Worm (Caenorhabditis elegans) whole organism, L1 larva: Measurements from ENCODE around the gene Y48C3A.18.

Experiments used
- Y116A8C.19 ChIP-seq: sonication (generic microtip); optimal IDR thresholded peaks from 2 replicates; lab custom pipeline; 2016; ENCODE audit warnings: missing compliant biosample characterization, missing genetic modification characterization, borderline replicate concordance
- alr-1 ChIP-seq: fragments of 200-800 bp; sonication (Bioruptor generic); optimal IDR thresholded peaks from 2 replicates; lab custom pipeline; 2018; ENCODE audit warnings: borderline replicate concordance, mild to moderate bottlenecking, missing genetic modification characterization, missing compliant biosample characterization
- ceh-8 ChIP-seq: fragments of 200-800 bp; sonication (Bioruptor generic); optimal IDR thresholded peaks from 2 replicates; lab custom pipeline; 2018; ENCODE audit warnings: mild to moderate bottlenecking, missing genetic modification characterization, moderate library complexity, missing compliant biosample characterization
- ceh-88 ChIP-seq: fragments of 200-800 bp; sonication (Bioruptor generic); IDR thresholded peaks from 2 replicates; pipeline ENCODE4 v1.3.6; 2022; ENCODE audit warnings: missing genetic modification characterization, missing compliant biosample characterization
- ceh-90 ChIP-seq: sonication (generic microtip); optimal IDR thresholded peaks from 2 replicates; lab custom pipeline; 2016; ENCODE audit warnings: missing genetic modification characterization, missing compliant biosample characterization
- dpl-1 ChIP-seq, 3 experiments: fragments of 150-350 bp in 2 of 3; sonication (generic microtip) in 1 of 3; optimal IDR thresholded peaks; 2 replicates each; lab custom pipeline; 2014 to 2017; ENCODE audit warnings: missing biosample characterization in 3 of 3, missing genetic modification characterization in 3 of 3, missing genetic modification reagents in 3 of 3
- efl-3 ChIP-seq: fragments of 200-800 bp; sonication (Bioruptor generic); optimal IDR thresholded peaks from 2 replicates; lab custom pipeline; 2018; ENCODE audit warnings: mild to moderate bottlenecking, missing genetic modification characterization, missing compliant biosample characterization
- elt-2 ChIP-seq: sonication (generic microtip); optimal IDR thresholded peaks from 2 replicates; lab custom pipeline; 2016; ENCODE audit warnings: missing genetic modification characterization, mild to moderate bottlenecking, inconsistent platforms, missing compliant biosample characterization, missing genetic modification reagents
- elt-3 ChIP-seq, 6 experiments: fragments of 150-350 bp in 1 of 6; sonication (generic microtip); optimal IDR thresholded peaks; 2 replicates each; lab custom pipeline; 2017 to 2018; ENCODE audit warnings: missing biosample characterization in 6 of 6, missing genetic modification characterization in 6 of 6, inconsistent platforms in 1 of 6
- fkh-8 ChIP-seq: sonication (generic microtip); optimal IDR thresholded peaks from 2 replicates; lab custom pipeline; 2016; ENCODE audit warnings: mild to moderate bottlenecking, missing genetic modification characterization, missing compliant biosample characterization
- hlh-4 ChIP-seq: sonication (generic microtip); optimal IDR thresholded peaks from 2 replicates; lab custom pipeline; 2016; ENCODE audit warnings: mild to moderate bottlenecking, missing genetic modification characterization, missing compliant biosample characterization
- irx-1 ChIP-seq: sonication (generic microtip); optimal IDR thresholded peaks from 2 replicates; lab custom pipeline; 2016; ENCODE audit warnings: missing genetic modification characterization, missing compliant biosample characterization
- lin-13 ChIP-seq: fragments of 150-350 bp; optimal IDR thresholded peaks from 2 replicates; lab custom pipeline; 2014; ENCODE audit warnings: missing biosample characterization, missing genetic modification reagents, missing genetic modification characterization
- lin-35 ChIP-seq, 2 experiments: fragments of 150-350 bp; optimal IDR thresholded peaks; 2 replicates each; lab custom pipeline; 2014; ENCODE audit warnings: missing biosample characterization in 2 of 2, missing genetic modification characterization in 2 of 2, missing genetic modification reagents in 2 of 2
- lin-39 ChIP-seq: fragments of 150-350 bp; optimal IDR thresholded peaks from 2 replicates; lab custom pipeline; 2014; ENCODE audit warnings: missing biosample characterization, missing genetic modification reagents, missing genetic modification characterization
- lir-3 ChIP-seq: sonication (generic microtip); optimal IDR thresholded peaks from 2 replicates; lab custom pipeline; 2016; ENCODE audit warnings: mild to moderate bottlenecking, missing genetic modification characterization, moderate library complexity, missing compliant biosample characterization; ENCODE audit not compliant: poor library complexity
- mef-2 ChIP-seq: fragments of 150-350 bp; optimal IDR thresholded peaks from 2 replicates; lab custom pipeline; 2014; ENCODE audit warnings: missing biosample characterization, missing genetic modification characterization
- nhr-12 ChIP-seq: sonication (generic microtip); optimal IDR thresholded peaks from 2 replicates; lab custom pipeline; 2017; ENCODE audit warnings: missing biosample characterization, missing genetic modification characterization
- nhr-20 ChIP-seq: sonication (generic microtip); optimal IDR thresholded peaks from 2 replicates; lab custom pipeline; 2016; ENCODE audit warnings: mild to moderate bottlenecking, missing genetic modification characterization, missing compliant biosample characterization
- nhr-28 ChIP-seq: fragments of 150-350 bp; optimal IDR thresholded peaks from 2 replicates; lab custom pipeline; 2014; ENCODE audit warnings: missing biosample characterization, missing genetic modification characterization
- nhr-47 ChIP-seq: sonication (generic microtip); optimal IDR thresholded peaks from 2 replicates; lab custom pipeline; 2016; ENCODE audit warnings: mild to moderate bottlenecking, missing genetic modification characterization, moderate library complexity, missing compliant biosample characterization
- nhr-76 ChIP-seq: sonication (generic microtip); optimal IDR thresholded peaks from 2 replicates; lab custom pipeline; 2017; ENCODE audit warnings: missing biosample characterization, missing genetic modification characterization
- nhr-84 ChIP-seq: sonication (generic microtip); optimal IDR thresholded peaks from 2 replicates; lab custom pipeline; 2017; ENCODE audit warnings: missing biosample characterization, missing genetic modification characterization
- pag-3 ChIP-seq: sonication (generic microtip); optimal IDR thresholded peaks from 2 replicates; lab custom pipeline; 2017; ENCODE audit warnings: missing genetic modification characterization, mild to moderate bottlenecking, missing compliant biosample characterization, antibody characterized with exemption, borderline replicate concordance; ENCODE audit not compliant: insufficient read depth
- sptf-1 ChIP-seq: fragments of 150-350 bp; optimal IDR thresholded peaks from 2 replicates; lab custom pipeline; 2014; ENCODE audit warnings: missing biosample characterization, missing genetic modification characterization
- swsn-7 ChIP-seq: sonication (generic microtip); optimal IDR thresholded peaks from 2 replicates; lab custom pipeline; 2016; ENCODE audit warnings: missing genetic modification characterization, missing compliant biosample characterization
- tbx-2 ChIP-seq: sonication (generic microtip); optimal IDR thresholded peaks from 2 replicates; lab custom pipeline; 2016; ENCODE audit warnings: missing genetic modification characterization, missing compliant biosample characterization
- tlp-1 ChIP-seq: fragments of 150-350 bp; optimal IDR thresholded peaks from 2 replicates; lab custom pipeline; 2014; ENCODE audit warnings: missing biosample characterization, missing genetic modification characterization
- unc-30 ChIP-seq: sonication (generic microtip); optimal IDR thresholded peaks from 2 replicates; lab custom pipeline; 2017; ENCODE audit warnings: missing biosample characterization, missing genetic modification characterization
- unc-86 ChIP-seq: sonication (generic microtip); optimal IDR thresholded peaks from 2 replicates; lab custom pipeline; 2016; ENCODE audit warnings: missing genetic modification characterization, missing compliant biosample characterization
- unc-98 ChIP-seq: fragments of 200-800 bp; sonication (Bioruptor generic); IDR thresholded peaks from 2 replicates; pipeline ENCODE4 v1.3.6; 2022; ENCODE audit warnings: missing genetic modification characterization, missing compliant biosample characterization
- ztf-11 ChIP-seq, 2 experiments: sonication (generic microtip); optimal IDR thresholded peaks; 2 replicates each; lab custom pipeline; 2016 to 2017; ENCODE audit warnings: missing genetic modification characterization in 2 of 2, missing biosample characterization in 1 of 2, missing compliant biosample characterization in 1 of 2
- ztf-4 ChIP-seq: fragments of 150-350 bp; optimal IDR thresholded peaks from 2 replicates; lab custom pipeline; 2014; ENCODE audit warnings: missing biosample characterization, missing genetic modification characterization

The Y48C3A.18 gene

DNA sequence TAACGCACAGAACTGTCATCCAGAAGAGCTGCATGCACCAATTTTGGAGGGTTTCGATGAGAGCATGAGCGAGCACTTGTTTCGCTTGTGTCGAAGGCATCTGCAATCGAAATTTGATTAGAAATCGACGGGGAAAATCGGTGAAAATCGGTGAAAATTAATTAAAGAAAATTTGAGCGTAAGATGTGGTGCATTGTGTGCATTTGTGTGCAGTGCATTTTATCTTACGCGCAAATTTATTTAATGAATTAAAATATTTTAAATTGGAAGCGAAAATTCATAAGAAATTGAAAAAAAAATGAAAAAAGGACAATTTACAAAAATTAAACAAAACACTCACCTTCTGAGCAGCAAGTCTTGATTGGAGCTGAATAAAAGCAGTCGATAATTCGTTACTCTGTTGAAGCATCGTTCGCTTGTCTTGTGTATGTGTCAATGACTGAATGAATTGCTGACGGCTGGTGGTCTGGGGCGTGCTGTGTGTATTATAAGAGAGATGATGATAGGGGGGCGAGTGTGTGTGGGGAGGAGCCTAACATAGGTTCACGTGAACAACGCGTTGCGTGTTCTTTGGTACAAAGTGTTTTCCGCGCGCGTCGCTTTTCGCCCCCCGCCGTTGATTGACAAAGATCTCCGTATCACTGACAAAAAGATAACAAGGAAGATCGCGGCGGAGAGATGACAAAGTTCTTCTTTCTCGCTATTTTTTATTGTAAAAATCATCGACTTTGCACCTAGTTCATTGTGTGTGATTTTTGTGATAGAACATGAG is 49.4 kb downstream of the Y48C3A.18 start (continued):
- TF ChIP-seq efl-3 (no peak), ceh-8 (GFP tag; lab: Kevin White, UChicago) (no peak), Y116A8C.19 (no peak), ztf-11 (tag; optimal IDR thresholded peaks at IDR 0.05; lab: Kevin White, UChicago) (no peak), nhr-47 (peak; percentile 71), unc-98 (GFP tag; lab: Robert Waterston, UW) (peak; percentile 26; the same call in 1 of the 2 replicates), mef-2 (peak; percentile 37), lin-39 (tag; lab: Kevin White, UChicago) (no peak), tbx-2 (tag; lab: Kevin White, UChicago) (peak; percentile 81), unc-86 (tag; lab: Kevin White, UChicago) (no peak), ztf-4 (tag; lab: Kevin White, UChicago) (peak; percentile 76), irx-1 (tag; lab: Kevin White, UChicago) (peak; percentile 50), lin-35 (GFP tag; optimal IDR thresholded peaks at IDR 0.05; lab: Kevin White, UChicago) (peak; percentile 39 to 65), tlp-1 (tag; lab: Kevin White, UChicago) (no peak), nhr-84 (tag; lab: Kevin White, UChicago) (no peak), fkh-8 (tag; lab: Kevin White, UChicago) (peak; percentile 30), sptf-1 (tag; lab: Kevin White, UChicago) (no peak), ceh-88 (GFP tag; lab: Robert Waterston, UW) (peak; percentile 59; the same call in 1 of the 2 replicates), dpl-1 (GFP tag; optimal IDR thresholded peaks at IDR 0.05; lab: Kevin White, UChicago) (peak; percentile 10 to 45 (median 30)), unc-30 (tag; lab: Kevin White, UChicago) (no peak), lin-13 (peak; percentile 29), hlh-4 (tag; lab: Kevin White, UChicago) (no peak), nhr-28 (tag; lab: Kevin White, UChicago) (no peak), swsn-7 (tag; lab: Kevin White, UChicago) (peak; percentile 62), elt-2 (tag; lab: Kevin White, UChicago) (peak; percentile 82), lir-3 (no peak), pag-3 (tag; lab: Kevin White, UChicago) (no peak), alr-1 (tag; lab: Kevin White, UChicago) (no peak), nhr-12 (tag; lab: Kevin White, UChicago) (no peak), ceh-90 (tag; lab: Kevin White, UChicago) (no peak), nhr-20 (tag; lab: Kevin White, UChicago) (peak; percentile 91), elt-3 (tag; optimal IDR thresholded peaks at IDR 0.05; lab: Kevin White, UChicago) (peak; percentile 24 to 79 (median 56)), nhr-76 (tag; lab: Kevin White, UChicago) (no peak)
